Worm (Caenorhabditis elegans) whole organism, L4/young adult: ENCODE data around the gene nlp-2.

Source experiments
- W03F9.2 ChIP-seq: fragments of 150-350 bp; optimal IDR thresholded peaks from 2 replicates; lab custom pipeline; 2014; ENCODE audit warnings: missing biosample characterization, missing genetic modification characterization
- dao-5 ChIP-seq: sonication (generic microtip); optimal IDR thresholded peaks from 2 replicates; lab custom pipeline; 2016; ENCODE audit warnings: missing genotype, missing genetic modification characterization, moderate library complexity, missing compliant biosample characterization
- him-1 ChIP-seq: sonication (generic microtip); optimal IDR thresholded peaks from 2 replicates; lab custom pipeline; 2016; ENCODE audit warnings: missing genotype, missing genetic modification reagents, missing genetic modification characterization, missing compliant biosample characterization

DNA sequence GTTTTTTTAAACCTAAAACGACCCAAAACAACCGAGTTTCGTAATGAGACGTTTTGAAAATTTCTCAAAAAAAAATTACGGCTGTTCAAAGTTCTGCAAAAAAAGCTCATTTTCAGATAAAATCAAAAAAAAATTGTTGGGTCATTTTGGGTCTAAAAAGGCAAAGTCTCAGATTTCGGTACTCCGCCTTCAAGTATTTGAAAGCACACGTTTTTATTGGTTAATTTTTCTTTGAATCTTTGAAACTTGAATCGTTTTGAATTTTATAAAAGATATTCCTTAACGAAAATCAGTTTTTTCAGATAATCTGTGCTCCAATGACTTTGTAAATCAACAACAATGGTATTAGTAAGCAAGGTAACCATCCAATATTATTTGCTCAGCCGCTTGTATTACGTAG lies 41.8 kb downstream of the nlp-2 start, which contains the start of gene hum-6:
- TF ChIP-seq W03F9.2 (tag; lab: Kevin White, UChicago): no peak
- TF ChIP-seq him-1 (tag; lab: Kevin White, UChicago): no peak
- TF ChIP-seq dao-5 (tag; lab: Kevin White, UChicago): no peak
